Worm (Caenorhabditis elegans) whole organism, mixed stage, embryonic: ENCODE results near the gene mrpl-35.
A peak's percentile ranks its signal among the peaks of the same experiment; 100 is the strongest.

ENCODE experiments used
- M03D4.4 ChIP-seq: sonication (generic microtip); optimal IDR thresholded peaks from 2 replicates; lab custom pipeline; 2017; ENCODE audit warnings: mild to moderate bottlenecking, missing genetic modification characterization, missing compliant biosample characterization
- bed-3 ChIP-seq: fragments of 200-800 bp; sonication (Bioruptor generic); optimal IDR thresholded peaks from 3 replicates; lab custom pipeline; 2018; ENCODE audit warnings: mild to moderate bottlenecking, missing genetic modification characterization, moderate library complexity, missing compliant biosample characterization
- blmp-1 ChIP-seq: fragments of 150-350 bp; optimal IDR thresholded peaks from 2 replicates; lab custom pipeline; 2014; ENCODE audit warnings: missing biosample characterization, missing genetic modification characterization
- ceh-39 ChIP-seq: fragments of 150-350 bp; optimal IDR thresholded peaks from 2 replicates; lab custom pipeline; 2014; ENCODE audit warnings: missing biosample characterization, missing genetic modification characterization
- ceh-43 ChIP-seq: fragments of 200-800 bp; sonication (Bioruptor generic); optimal IDR thresholded peaks from 2 replicates; lab custom pipeline; 2018; ENCODE audit warnings: mild to moderate bottlenecking, missing genetic modification characterization, moderate library complexity, missing compliant biosample characterization
- ceh-83 ChIP-seq: fragments of 200-800 bp; sonication (Bioruptor generic); optimal IDR thresholded peaks from 2 replicates; lab custom pipeline; 2018; ENCODE audit warnings: mild to moderate bottlenecking, missing genetic modification characterization, missing compliant biosample characterization
- ces-1 ChIP-seq: fragments of 150-350 bp; optimal IDR thresholded peaks from 2 replicates; lab custom pipeline; 2014; ENCODE audit warnings: missing biosample characterization, missing genetic modification reagents, missing genetic modification characterization
- cnd-1 ChIP-seq: fragments of 200-800 bp; sonication (Bioruptor generic); optimal IDR thresholded peaks from 2 replicates; lab custom pipeline; 2018; ENCODE audit warnings: mild to moderate bottlenecking, missing genetic modification characterization, missing compliant biosample characterization
- drap-1 ChIP-seq: fragments of 200-800 bp; sonication (Bioruptor generic); optimal IDR thresholded peaks from 3 replicates; lab custom pipeline; 2018; ENCODE audit warnings: mild to moderate bottlenecking, missing genetic modification characterization, missing compliant biosample characterization
- elt-1 ChIP-seq: sonication (generic microtip); optimal IDR thresholded peaks from 2 replicates; lab custom pipeline; 2017; ENCODE audit warnings: missing genetic modification characterization, mild to moderate bottlenecking, missing compliant biosample characterization, antibody characterized with exemption, moderate library complexity, borderline replicate concordance; ENCODE audit not compliant: insufficient read depth
- elt-3 ChIP-seq: fragments of 150-350 bp; optimal IDR thresholded peaks from 2 replicates; lab custom pipeline; 2014; ENCODE audit warnings: missing biosample characterization, missing genetic modification characterization
- flh-1 ChIP-seq: fragments of 200-800 bp; sonication (Bioruptor generic); optimal IDR thresholded peaks from 2 replicates; lab custom pipeline; 2018; ENCODE audit warnings: mild to moderate bottlenecking, missing genetic modification characterization, moderate library complexity, missing compliant biosample characterization
- ham-2 ChIP-seq: fragments of 200-800 bp; sonication (Bioruptor generic); optimal IDR thresholded peaks from 2 replicates; lab custom pipeline; 2018; ENCODE audit warnings: mild to moderate bottlenecking, missing genetic modification characterization, missing compliant biosample characterization
- hlh-1 ChIP-seq: fragments of 150-350 bp; optimal IDR thresholded peaks from 2 replicates; lab custom pipeline; 2014; ENCODE audit warnings: missing biosample characterization, missing genetic modification reagents, missing genetic modification characterization
- lin-13 ChIP-seq: fragments of 150-350 bp; optimal IDR thresholded peaks from 2 replicates; lab custom pipeline; 2014; ENCODE audit warnings: missing biosample characterization, missing genetic modification characterization
- lin-32 ChIP-seq: fragments of 200-800 bp; sonication (Bioruptor generic); optimal IDR thresholded peaks from 2 replicates; lab custom pipeline; 2018; ENCODE audit warnings: mild to moderate bottlenecking, missing genetic modification characterization, missing compliant biosample characterization
- lsy-2 ChIP-seq: fragments of 150-350 bp; optimal IDR thresholded peaks from 2 replicates; lab custom pipeline; 2014; ENCODE audit warnings: missing biosample characterization, missing genetic modification characterization
- mab-5 ChIP-seq: fragments of 150-350 bp; optimal IDR thresholded peaks from 2 replicates; lab custom pipeline; 2014; ENCODE audit warnings: missing biosample characterization, missing genetic modification characterization
- mep-1 ChIP-seq: fragments of 150-350 bp; optimal IDR thresholded peaks from 2 replicates; lab custom pipeline; 2017; ENCODE audit warnings: missing biosample characterization, missing genetic modification reagents, missing genetic modification characterization, inconsistent platforms
- mls-2 ChIP-seq: sonication (generic microtip); optimal IDR thresholded peaks from 2 replicates; lab custom pipeline; 2016; ENCODE audit warnings: mild to moderate bottlenecking, missing genetic modification characterization, moderate library complexity, missing compliant biosample characterization
- nhr-12 ChIP-seq: fragments of 150-350 bp; optimal IDR thresholded peaks from 2 replicates; lab custom pipeline; 2014; ENCODE audit warnings: missing biosample characterization, missing genetic modification characterization
- nhr-2 ChIP-seq: fragments of 150-350 bp; optimal IDR thresholded peaks from 2 replicates; lab custom pipeline; 2014; ENCODE audit warnings: missing biosample characterization, missing genetic modification characterization
- nhr-237 ChIP-seq: fragments of 150-350 bp; optimal IDR thresholded peaks from 2 replicates; lab custom pipeline; 2014; ENCODE audit warnings: missing biosample characterization, missing genetic modification characterization
- nhr-28 ChIP-seq: fragments of 150-350 bp; optimal IDR thresholded peaks from 2 replicates; lab custom pipeline; 2014; ENCODE audit warnings: missing biosample characterization, missing genetic modification characterization
- nhr-76 ChIP-seq: sonication (generic microtip); optimal IDR thresholded peaks from 2 replicates; lab custom pipeline; 2017; ENCODE audit warnings: missing biosample characterization, missing genetic modification characterization
- pha-4 ChIP-seq: fragments of 150-350 bp; optimal IDR thresholded peaks from 2 replicates; lab custom pipeline; 2018; ENCODE audit warnings: missing biosample characterization, missing genetic modification reagents, missing genetic modification characterization
- sem-2 ChIP-seq: fragments of 200-800 bp; sonication (Bioruptor generic); optimal IDR thresholded peaks from 2 replicates; lab custom pipeline; 2018; ENCODE audit warnings: mild to moderate bottlenecking, missing genetic modification characterization, missing compliant biosample characterization
- snpc-4 ChIP-seq: fragments of 150-350 bp; optimal IDR thresholded peaks from 2 replicates; lab custom pipeline; 2014; ENCODE audit warnings: missing biosample characterization, missing genetic modification characterization
- sptf-1 ChIP-seq: sonication (generic microtip); optimal IDR thresholded peaks from 2 replicates; lab custom pipeline; 2017; ENCODE audit warnings: mild to moderate bottlenecking, missing genetic modification characterization, moderate library complexity, missing compliant biosample characterization
- tbx-8 ChIP-seq: fragments of 200-800 bp; sonication (Bioruptor generic); optimal IDR thresholded peaks from 2 replicates; lab custom pipeline; 2018; ENCODE audit warnings: mild to moderate bottlenecking, missing genetic modification characterization, moderate library complexity, missing compliant biosample characterization
- unc-120 ChIP-seq: sonication (generic microtip); optimal IDR thresholded peaks from 2 replicates; lab custom pipeline; 2017; ENCODE audit warnings: missing genetic modification characterization, missing compliant biosample characterization; ENCODE audit not compliant: poor library complexity, severe bottlenecking
- unc-39 ChIP-seq: fragments of 150-350 bp; optimal IDR thresholded peaks from 2 replicates; lab custom pipeline; 2014; ENCODE audit warnings: missing biosample characterization, missing genetic modification characterization
- unc-62 ChIP-seq: fragments of 150-350 bp; optimal IDR thresholded peaks from 2 replicates; lab custom pipeline; 2014; ENCODE audit warnings: missing biosample characterization, missing genetic modification reagents, missing genetic modification characterization
- zip-8 ChIP-seq: fragments of 150-350 bp; optimal IDR thresholded peaks from 2 replicates; lab custom pipeline; 2014; ENCODE audit warnings: missing biosample characterization, missing genetic modification characterization
- ztf-11 ChIP-seq: fragments of 150-350 bp; optimal IDR thresholded peaks from 2 replicates; lab custom pipeline; 2014; ENCODE audit warnings: missing biosample characterization, missing genetic modification characterization

Gene mrpl-35

ce11 chrIII:3470973-3471372 is 39.1 kb upstream of the mrpl-35 start:
- TF ChIP-seq elt-3 (tag; lab: Kevin White, UChicago) = no peak
- TF ChIP-seq ceh-83 (GFP tag; lab: Kevin White, UChicago) = no peak
- no peak for TF ChIP-seq pha-4
- TF ChIP-seq blmp-1 = no peak
- TF ChIP-seq mls-2 (tag; lab: Kevin White, UChicago) = no peak
- no peak for TF ChIP-seq sptf-1 (tag; lab: Kevin White, UChicago)
- TF ChIP-seq sem-2 (GFP tag; lab: Kevin White, UChicago) = no peak

ce11 chrIII:3471403-3472053 is 38.5 kb upstream of the mrpl-35 start, which contains the start of gene rsu-1:
rsu-1 (plus strand) TSS chrIII:3472003.
- TF ChIP-seq lin-32 (GFP tag; lab: Kevin White, UChicago) (no peak), hlh-1 (tag; lab: Kevin White, UChicago) (peak; percentile 40), lin-13 (tag; lab: Kevin White, UChicago) (no peak), blmp-1 (peak; percentile 32), mab-5 (no peak), elt-1 (tag; lab: Kevin White, UChicago) (no peak), ztf-11 (tag; lab: Kevin White, UChicago) (no peak), ham-2 (GFP tag; lab: Kevin White, UChicago) (no peak), unc-39 (tag; lab: Kevin White, UChicago) (no peak), nhr-2 (no peak), mls-2 (tag; lab: Kevin White, UChicago) (no peak), ceh-39 (no peak), lsy-2 (tag; lab: Kevin White, UChicago) (peak; percentile 60), cnd-1 (tag; lab: Kevin White, UChicago) (no peak), ceh-43 (GFP tag; lab: Kevin White, UChicago) (no peak), sptf-1 (tag; lab: Kevin White, UChicago) (no peak), pha-4 (peak; percentile 48), bed-3 (GFP tag; lab: Kevin White, UChicago) (no peak), ceh-83 (GFP tag; lab: Kevin White, UChicago) (no peak), zip-8 (tag; lab: Kevin White, UChicago) (no peak), snpc-4 (tag; lab: Kevin White, UChicago) (no peak), unc-62 (peak; percentile 81), mep-1 (tag; lab: Kevin White, UChicago) (peak; percentile 61), sem-2 (GFP tag; lab: Kevin White, UChicago) (no peak), drap-1 (GFP tag; lab: Kevin White, UChicago) (no peak), nhr-28 (no peak), nhr-12 (no peak), elt-3 (tag; lab: Kevin White, UChicago) (no peak), nhr-76 (tag; lab: Kevin White, UChicago) (no peak), tbx-8 (GFP tag; lab: Kevin White, UChicago) (no peak), flh-1 (GFP tag; lab: Kevin White, UChicago) (no peak), ces-1 (GFP tag; lab: Kevin White, UChicago) (peak; percentile 18), nhr-237 (tag; lab: Kevin White, UChicago) (peak; percentile 33), unc-120 (tag; lab: Kevin White, UChicago) (peak; percentile 89), M03D4.4 (tag; lab: Kevin White, UChicago) (peak; percentile 42)

- TF ChIP-seq elt-1 (tag; lab: Kevin White, UChicago) (no peak), sem-2 (GFP tag; lab: Kevin White, UChicago) (no peak), ces-1 (GFP tag; lab: Kevin White, UChicago) (no peak), nhr-76 (tag; lab: Kevin White, UChicago) (no peak), hlh-1 (tag; lab: Kevin White, UChicago) (no peak), mls-2 (tag; lab: Kevin White, UChicago) (no peak), zip-8 (tag; lab: Kevin White, UChicago) (no peak), sptf-1 (tag; lab: Kevin White, UChicago) (no peak), elt-3 (tag; lab: Kevin White, UChicago) (no peak), lsy-2 (tag; lab: Kevin White, UChicago) (no peak), lin-13 (tag; lab: Kevin White, UChicago) (no peak), lin-32 (GFP tag; lab: Kevin White, UChicago) (no peak), unc-39 (tag; lab: Kevin White, UChicago) (no peak), drap-1 (GFP tag; lab: Kevin White, UChicago) (no peak), bed-3 (GFP tag; lab: Kevin White, UChicago) (no peak), nhr-2 (no peak)
- TF ChIP-seq, all 35 proteins: peak for 0
Observed at ce11 chrIII:3475014-3475413, 35.0 kb upstream of the mrpl-35 start.
